Fruit fly (Drosophila melanogaster) ovary, adult (tissue): Measurements from ENCODE around the gene CG10089.

Experiments used
- CG17801 ChIP-seq: fragments of 200-800 bp; optimal IDR thresholded peaks from 2 replicates; lab custom pipeline; 2019; ENCODE audit warnings: missing biosample characterization, mild to moderate bottlenecking, missing genetic modification characterization, moderate library complexity; ENCODE audit not compliant: partially characterized antibody

The CG10089 gene

dm6 chr3L:13488129-13488876 lies 13.7 kb upstream of the CG10089 start:
- no peak for TF ChIP-seq CG17801 (GFP tag; lab: Kevin White, UChicago)

DNA sequence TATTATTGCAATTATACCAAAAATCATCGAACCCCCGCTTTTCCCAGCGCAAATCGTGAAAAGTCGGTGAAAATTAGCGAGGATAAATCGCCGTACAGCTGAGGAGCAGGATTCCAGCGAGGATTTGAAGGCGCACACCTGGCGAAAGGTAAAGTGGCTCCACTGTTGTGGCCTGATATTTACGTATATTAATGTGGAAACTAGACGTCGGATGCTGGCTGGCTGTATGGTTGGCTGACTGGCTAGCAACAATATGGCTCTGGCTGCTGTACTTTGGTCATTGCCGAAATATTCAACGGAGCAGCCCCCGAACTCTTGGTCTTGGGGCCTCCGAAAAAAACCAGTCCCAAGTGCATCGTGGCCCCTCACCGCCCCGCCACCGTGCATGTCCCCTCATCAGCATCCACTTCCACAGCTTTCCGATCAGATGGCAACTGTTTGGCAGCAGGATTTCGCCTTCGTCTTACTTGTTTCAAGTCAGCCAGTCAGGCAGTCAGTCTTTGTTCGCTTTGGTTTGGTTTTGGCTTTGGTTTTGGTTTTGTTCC lies 12.3 kb upstream of the CG10089 start:
- no peak for TF ChIP-seq CG17801 (GFP tag; lab: Kevin White, UChicago)

DNA sequence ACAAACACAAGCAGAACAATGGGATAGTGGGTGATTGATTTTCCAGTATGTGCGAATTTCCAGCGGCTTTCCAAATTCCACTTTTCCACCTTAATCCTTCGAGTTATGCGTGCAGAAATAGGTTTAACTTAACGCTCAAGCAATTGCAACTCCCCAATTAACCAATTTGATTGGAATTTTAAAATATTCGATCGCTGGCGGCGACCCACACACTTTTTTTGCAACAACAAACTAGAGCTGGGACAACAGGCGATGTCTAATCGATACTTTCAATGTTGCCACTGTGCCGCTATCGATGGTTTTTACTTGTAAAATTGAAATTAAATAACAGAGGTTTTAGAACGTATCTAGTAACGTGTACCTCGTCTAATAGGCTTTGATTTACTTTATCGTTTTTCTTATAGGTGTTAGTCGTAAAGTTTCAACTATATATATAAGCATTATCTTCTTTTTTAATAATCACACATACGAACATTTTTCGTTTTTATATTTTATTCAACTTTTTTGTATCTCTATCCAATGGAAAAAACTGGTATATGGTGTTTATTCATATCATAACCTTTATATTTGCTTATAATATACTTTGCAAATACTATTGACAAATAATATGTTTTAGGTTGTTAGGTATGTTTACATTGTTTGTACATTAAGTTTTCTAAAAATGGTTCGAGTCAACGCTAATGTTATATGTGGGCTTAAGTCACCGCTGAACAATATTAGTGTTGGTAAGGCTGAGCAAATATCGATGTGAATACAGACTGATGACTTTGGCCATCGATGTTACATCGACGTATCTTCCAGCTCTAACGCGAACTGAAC lies 11.7 kb upstream of the CG10089 start, which contains the start of the genes Abp1 and Tgi:
Gene Abp1, minus strand, starts transcription at position 240 of the 819 bp plus-strand sequence.
Gene Tgi, plus strand, starts transcription at position 757 of the 819 bp plus-strand sequence.
- TF ChIP-seq CG17801 (GFP tag; lab: Kevin White, UChicago): no peak

dm6 chr3L:13480241-13480627 lies 5.6 kb upstream of the CG10089 start:
- no peak for TF ChIP-seq CG17801 (GFP tag; lab: Kevin White, UChicago)

dm6 chr3L:13479609-13480240 lies 5.1 kb upstream of the CG10089 start:
- TF ChIP-seq CG17801 (GFP tag; lab: Kevin White, UChicago): peak; percentile 44

DNA sequence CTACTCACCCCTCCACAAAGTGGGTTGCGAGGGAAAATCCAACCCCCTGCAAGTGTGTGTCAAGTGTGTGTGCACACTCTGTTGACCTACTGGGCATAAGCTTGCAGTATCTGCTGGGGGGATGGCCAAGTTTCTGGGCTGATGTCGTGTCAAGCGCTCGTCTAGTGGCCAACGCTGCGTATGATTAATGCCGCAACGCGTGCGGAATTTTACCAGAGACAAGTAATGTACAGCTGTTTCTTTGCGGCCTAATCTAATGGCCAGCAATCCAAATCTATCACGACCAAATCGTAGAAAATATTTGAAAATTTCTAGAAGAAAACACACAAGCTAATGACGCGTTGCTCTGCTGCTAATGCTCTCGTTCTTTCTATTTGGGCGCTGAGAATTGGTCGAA lies 4.6 kb upstream of the CG10089 start:
- TF ChIP-seq CG17801 (GFP tag; lab: Kevin White, UChicago): no peak

DNA sequence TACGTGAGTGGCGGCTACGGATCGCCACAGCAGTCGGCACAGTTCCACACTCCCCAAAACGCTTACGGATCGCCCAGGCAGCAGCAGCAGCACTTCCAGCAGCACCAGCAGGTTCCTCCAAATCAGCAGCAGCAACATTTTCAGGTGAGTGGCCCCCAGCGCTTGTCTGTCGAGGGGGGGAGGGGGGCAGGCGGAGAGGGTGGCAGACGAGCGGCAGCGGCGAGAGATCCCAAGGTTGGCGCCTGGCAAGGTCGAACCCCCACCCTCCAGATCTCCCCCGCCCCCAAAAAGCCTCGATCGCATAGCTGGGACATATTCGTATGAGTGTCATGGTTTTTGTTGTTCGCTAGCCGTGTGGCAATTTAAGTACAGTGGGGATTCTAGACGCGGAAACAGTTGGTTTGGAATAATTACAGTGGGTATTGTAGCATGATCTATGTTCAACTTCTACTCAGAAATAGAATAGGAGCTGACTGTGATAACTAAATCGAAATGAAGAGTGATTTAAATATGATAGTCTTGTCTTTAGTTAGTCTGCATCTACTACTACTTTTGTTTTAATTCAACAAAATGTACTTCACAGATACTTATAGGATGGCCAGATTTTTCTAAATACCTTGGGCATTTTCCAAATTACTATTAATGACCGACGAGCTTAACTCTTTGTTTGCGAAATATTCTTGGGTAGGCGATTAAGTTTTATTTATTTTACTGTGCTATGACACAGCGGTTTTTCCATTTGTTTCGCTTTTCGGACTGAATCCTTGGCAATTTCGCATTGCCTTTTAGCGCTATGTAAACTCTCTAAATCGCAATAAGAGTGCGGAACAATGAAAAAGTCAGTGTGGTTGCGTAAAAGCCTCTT lies 4.0 kb upstream of the CG10089 start:
- no peak for TF ChIP-seq CG17801 (GFP tag; lab: Kevin White, UChicago)

dm6 chr3L:13477453-13478184 lies 3.0 kb upstream of the CG10089 start, which contains the start of gene stv:
Gene stv, plus strand, starts transcription at chr3L:13477541.
- TF ChIP-seq CG17801 (GFP tag; lab: Kevin White, UChicago): no peak

DNA sequence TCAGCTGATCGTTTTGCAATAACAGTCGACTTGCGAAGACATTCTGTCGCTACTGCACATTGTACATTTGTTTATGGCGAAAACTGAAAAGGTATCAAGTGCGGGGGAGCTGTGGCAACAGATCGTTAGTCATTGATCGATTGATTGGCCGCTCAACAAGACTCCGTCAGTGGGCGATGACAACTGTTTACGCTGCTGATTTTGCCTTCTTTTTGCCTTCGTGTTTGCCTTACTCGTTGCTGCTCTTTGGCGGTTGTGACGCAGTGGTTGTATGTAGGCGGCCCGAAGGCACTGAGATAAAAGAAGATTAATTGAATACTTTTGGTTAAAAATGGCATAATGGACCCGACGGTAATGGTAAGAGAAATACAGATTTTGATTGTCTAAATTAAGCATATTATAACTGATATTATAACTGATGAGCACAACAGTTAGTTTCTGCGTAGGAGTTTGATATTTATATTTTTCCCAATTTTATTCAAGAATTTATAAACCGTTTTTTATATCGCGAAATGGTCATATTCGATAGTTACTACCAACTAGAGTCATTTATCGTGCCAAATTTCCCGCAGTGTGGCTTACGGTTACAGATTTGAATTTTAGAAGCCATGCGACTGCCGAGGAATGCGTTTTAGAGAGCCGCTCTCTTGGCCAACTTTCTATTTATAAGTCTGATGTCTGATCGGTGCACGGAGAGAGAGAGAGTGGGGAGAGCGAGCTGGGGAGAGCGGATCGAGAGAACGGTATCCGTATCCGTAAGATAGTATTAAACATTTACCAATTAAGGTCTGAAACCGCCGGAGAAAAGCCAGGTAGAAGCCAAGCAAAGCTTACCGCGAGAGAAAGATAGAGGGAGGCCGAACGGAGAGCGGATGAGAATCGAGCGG lies 2.2 kb upstream of the CG10089 start:
- peak; percentile 25 for TF ChIP-seq CG17801 (GFP tag; lab: Kevin White, UChicago)

DNA sequence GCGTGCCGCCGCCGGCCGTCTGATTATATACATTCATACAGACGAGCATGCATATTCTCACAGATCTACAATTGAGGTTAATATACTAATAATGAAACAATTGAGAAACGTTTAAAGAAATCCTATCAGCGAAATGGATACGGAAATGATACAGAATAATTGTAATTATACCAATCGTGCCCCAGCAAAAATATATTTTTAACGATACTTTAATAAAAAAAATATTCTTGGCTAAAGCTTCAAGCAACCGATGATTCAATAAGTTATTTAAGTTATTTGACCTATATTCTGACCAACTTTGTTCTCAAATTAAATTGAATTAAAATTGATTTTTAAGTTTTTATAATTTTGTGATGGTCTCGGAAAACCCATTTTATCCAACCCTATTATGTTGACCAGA lies 1.5 kb upstream of the CG10089 start:
- TF ChIP-seq CG17801 (GFP tag; lab: Kevin White, UChicago): peak; percentile 46

DNA sequence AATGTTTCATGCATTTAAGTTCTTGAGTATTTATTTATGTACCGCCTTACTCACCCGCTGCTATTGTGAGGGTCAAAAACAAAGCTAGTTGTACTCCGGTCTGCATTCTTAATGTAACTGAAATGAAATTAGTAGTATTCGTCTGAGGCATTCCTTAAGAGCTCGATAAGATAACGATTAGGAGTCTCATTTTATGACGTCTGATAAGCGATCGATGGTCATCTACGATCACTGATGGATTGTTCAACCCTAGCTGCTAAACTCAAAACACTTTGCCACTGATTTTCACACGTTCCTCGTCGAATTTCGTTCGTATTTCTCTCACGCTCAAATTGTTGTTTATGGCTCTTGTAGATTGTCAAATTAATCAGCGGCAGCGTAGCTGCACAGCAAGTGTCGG lies 17.5 kb downstream of the CG10089 start, which contains the start of gene CG10116:
Gene CG10116, minus strand, starts transcription at position 106 of the 400 bp plus-strand sequence.
- TF ChIP-seq CG17801 (GFP tag; lab: Kevin White, UChicago): no peak

DNA sequence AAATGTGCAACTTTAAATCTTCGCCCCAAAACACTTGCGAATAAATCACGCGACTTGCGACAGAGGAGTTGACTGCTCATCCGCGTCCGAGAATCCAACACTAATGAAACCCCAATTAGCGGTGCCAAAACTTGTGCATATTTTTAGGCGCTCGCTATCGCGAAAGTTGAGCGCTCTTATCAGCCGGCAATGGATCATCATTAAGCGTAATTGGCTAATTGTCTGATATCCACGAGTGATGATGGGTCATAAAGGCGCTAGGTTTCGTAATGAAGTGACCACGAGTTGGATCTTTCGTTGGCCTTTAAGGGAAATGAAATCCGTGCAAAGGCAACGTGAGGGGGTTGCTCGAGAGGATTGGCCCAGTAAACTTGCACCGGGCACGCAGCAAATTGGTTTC lies 19.8 kb downstream of the CG10089 start:
- peak; percentile 2 for TF ChIP-seq CG17801 (GFP tag; lab: Kevin White, UChicago)
